Fruit fly (Drosophila melanogaster): ENCODE measurements around the gene CG8915.

CG8915 gene

dm6 chrX:17255677-17256076 lies 10.9 kb upstream of the CG8915 start:
- no peak for TF ChIP-seq Ets98B (GFP tag; IDR thresholded peaks at IDR 0.05)
- no peak for TF ChIP-seq CG17806 (tag; optimal IDR thresholded peaks at IDR 0.05)
- TF ChIP-seq CG14655 (GFP tag; optimal IDR thresholded peaks at IDR 0.05) = no peak
- TF ChIP-seq Pif1B (GFP tag; optimal IDR thresholded peaks at IDR 0.05) = no peak
- TF ChIP-seq CG32121 (GFP tag; IDR thresholded peaks at IDR 0.05) = no peak
- no peak for TF ChIP-seq gl (tag; optimal IDR thresholded peaks at IDR 0.05)
- TF ChIP-seq Pif1A (GFP tag; optimal IDR thresholded peaks at IDR 0.05) = no peak
- TF ChIP-seq CG34367 (tag; optimal IDR thresholded peaks at IDR 0.05) = no peak
- TF ChIP-seq CG8301 (tag; optimal IDR thresholded peaks at IDR 0.05) = no peak
- TF ChIP-seq CG8159 (tag; optimal IDR thresholded peaks at IDR 0.05) = no peak
- no peak for TF ChIP-seq fd96Ca (GFP tag; IDR thresholded peaks at IDR 0.05)
- no peak for TF ChIP-seq Snoo (tag; optimal IDR thresholded peaks at IDR 0.05)
- no peak for TF ChIP-seq CG13204 (GFP tag; optimal IDR thresholded peaks at IDR 0.05)
- TF ChIP-seq CG15710 (tag; optimal IDR thresholded peaks at IDR 0.05) = no peak

dm6 chrX:17254094-17254493 lies 9.3 kb upstream of the CG8915 start:
- TF ChIP-seq CG14655 (GFP tag; optimal IDR thresholded peaks at IDR 0.05) = peak; percentile 24
- TF ChIP-seq CG10348 (GFP tag; IDR thresholded peaks at IDR 0.05) = no peak

dm6 chrX:17249326-17249725 lies 4.5 kb upstream of the CG8915 start, which contains the start of gene CG8675:
Gene CG8675 (minus strand): TSS chrX:17249502.
- TF ChIP-seq CG12605 (GFP tag; IDR thresholded peaks at IDR 0.05) (no peak), CG34367 (tag; optimal IDR thresholded peaks at IDR 0.05) (no peak), EcR (GFP tag; optimal IDR thresholded peaks at IDR 0.05) (no peak), CG8301 (tag; optimal IDR thresholded peaks at IDR 0.05) (no peak), rn (GFP tag; IDR thresholded peaks at IDR 0.05) (no peak), CG15710 (tag; optimal IDR thresholded peaks at IDR 0.05) (no peak), CG9948 (tag; optimal IDR thresholded peaks at IDR 0.05) (no peak), gl (tag; optimal IDR thresholded peaks at IDR 0.05) (no peak), D1 (tag; optimal IDR thresholded peaks at IDR 0.05) (no peak), Ets98B (GFP tag; IDR thresholded peaks at IDR 0.05) (no peak), CG8159 (tag; optimal IDR thresholded peaks at IDR 0.05) (no peak), fd96Ca (GFP tag; IDR thresholded peaks at IDR 0.05) (no peak), CG14655 (GFP tag; optimal IDR thresholded peaks at IDR 0.05) (no peak), Snoo (tag; optimal IDR thresholded peaks at IDR 0.05) (no peak), CG17806 (tag; optimal IDR thresholded peaks at IDR 0.05) (no peak)

- no peak for TF ChIP-seq Pif1B (GFP tag; optimal IDR thresholded peaks at IDR 0.05)
These were observed 2.1 kb upstream of the CG8915 start, which contains the start of gene CG42854 for dm6 chrX:17246916-17247315. Gene CG42854 (minus strand): TSS chrX:17247016.

DNA sequence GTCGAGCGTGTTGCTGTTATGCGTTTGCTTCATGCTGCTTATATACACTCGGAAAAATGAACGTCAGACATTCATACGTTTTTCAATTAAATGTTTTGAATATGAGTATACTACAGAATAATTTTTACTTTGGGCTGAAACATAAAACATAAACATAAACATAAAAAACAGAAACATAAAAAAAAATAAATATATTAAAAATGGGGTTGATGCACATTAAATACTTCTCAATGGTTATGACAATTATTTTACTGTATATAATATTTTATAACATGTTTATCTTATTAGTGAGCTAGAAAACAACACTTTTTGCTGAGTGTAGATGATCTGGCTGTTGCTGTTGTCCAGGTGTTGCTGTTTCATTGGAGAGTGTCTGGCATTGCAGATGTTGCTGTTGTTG lies 7.4 kb downstream of the CG8915 start:
- peak; percentile 45 for TF ChIP-seq Pif1B (GFP tag; optimal IDR thresholded peaks at IDR 0.05)
- peak; percentile 79 for TF ChIP-seq CG9948 (tag; optimal IDR thresholded peaks at IDR 0.05)
- peak; percentile 72 for TF ChIP-seq CG17806 (tag; optimal IDR thresholded peaks at IDR 0.05)
- TF ChIP-seq CG4496 (GFP tag; IDR thresholded peaks at IDR 0.05) = peak; percentile 52
- TF ChIP-seq rn (GFP tag; IDR thresholded peaks at IDR 0.05) = 0 out of 2 replicates have a peak, but pooled peaks have one; percentile 11
- TF ChIP-seq Pif1A (GFP tag; optimal IDR thresholded peaks at IDR 0.05) = peak; percentile 51
- TF ChIP-seq CG14655 (GFP tag; optimal IDR thresholded peaks at IDR 0.05) = peak; percentile 83
- peak; percentile 76 for TF ChIP-seq CG8301 (tag; optimal IDR thresholded peaks at IDR 0.05)
- TF ChIP-seq EcR (GFP tag; optimal IDR thresholded peaks at IDR 0.05) = no peak
- TF ChIP-seq Ets98B (GFP tag; IDR thresholded peaks at IDR 0.05) = peak; percentile 30; the same call in 1 of the 2 replicates
- peak; percentile 77 for TF ChIP-seq CG8159 (tag; optimal IDR thresholded peaks at IDR 0.05)
- TF ChIP-seq gl (tag; optimal IDR thresholded peaks at IDR 0.05) = no peak
- TF ChIP-seq CG13204 (GFP tag; optimal IDR thresholded peaks at IDR 0.05) = peak; percentile 35
- TF ChIP-seq CG10348 (GFP tag; IDR thresholded peaks at IDR 0.05) = no peak
- TF ChIP-seq CG15710 (tag; optimal IDR thresholded peaks at IDR 0.05) = peak; percentile 72
- TF ChIP-seq CG32121 (GFP tag; IDR thresholded peaks at IDR 0.05) = peak; percentile 69; the same call in 1 of the 2 replicates
- no peak for TF ChIP-seq fd96Ca (GFP tag; IDR thresholded peaks at IDR 0.05)
- peak; percentile 55 for TF ChIP-seq CG34367 (tag; optimal IDR thresholded peaks at IDR 0.05)
- TF ChIP-seq D1 (tag; optimal IDR thresholded peaks at IDR 0.05) = peak; percentile 53
- no peak for TF ChIP-seq Snoo (tag; optimal IDR thresholded peaks at IDR 0.05)
- peak; percentile 36; the same call in 1 of the 2 replicates for TF ChIP-seq CG12605 (GFP tag; IDR thresholded peaks at IDR 0.05)

DNA sequence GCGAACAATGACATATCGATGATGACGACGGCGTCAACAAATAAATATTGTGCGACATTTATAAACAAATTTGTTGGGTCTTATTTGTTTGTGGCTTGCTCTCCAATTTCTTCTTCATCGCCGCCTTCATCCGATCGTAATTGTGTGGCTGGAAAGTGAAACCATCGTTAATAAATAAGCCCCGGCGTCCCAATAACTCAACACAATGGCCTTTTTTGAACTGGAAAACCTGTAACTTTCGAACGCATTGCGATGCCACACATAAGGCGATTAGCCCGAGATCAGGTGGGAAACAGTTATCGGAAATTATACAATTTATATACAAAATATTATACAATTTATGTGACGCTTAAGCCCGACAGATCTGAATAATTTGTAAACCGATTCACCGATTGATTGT lies 8.3 kb downstream of the CG8915 start:
- no peak for TF ChIP-seq Pif1A (GFP tag; optimal IDR thresholded peaks at IDR 0.05)
- no peak for TF ChIP-seq D1 (tag; optimal IDR thresholded peaks at IDR 0.05)
- no peak for TF ChIP-seq gl (tag; optimal IDR thresholded peaks at IDR 0.05)
- no peak for TF ChIP-seq EcR (GFP tag; optimal IDR thresholded peaks at IDR 0.05)
- no peak for TF ChIP-seq Snoo (tag; optimal IDR thresholded peaks at IDR 0.05)
- no peak for TF ChIP-seq CG13204 (GFP tag; optimal IDR thresholded peaks at IDR 0.05)
- TF ChIP-seq CG15710 (tag; optimal IDR thresholded peaks at IDR 0.05) = no peak
- no peak for TF ChIP-seq CG8301 (tag; optimal IDR thresholded peaks at IDR 0.05)
- no peak for TF ChIP-seq Ets98B (GFP tag; IDR thresholded peaks at IDR 0.05)
- no peak for TF ChIP-seq CG9948 (tag; optimal IDR thresholded peaks at IDR 0.05)
- TF ChIP-seq rn (GFP tag; IDR thresholded peaks at IDR 0.05) = no peak
- TF ChIP-seq CG10348 (GFP tag; IDR thresholded peaks at IDR 0.05) = no peak
- TF ChIP-seq CG8159 (tag; optimal IDR thresholded peaks at IDR 0.05) = no peak
- TF ChIP-seq fd96Ca (GFP tag; IDR thresholded peaks at IDR 0.05) = no peak
- no peak for TF ChIP-seq Pif1B (GFP tag; optimal IDR thresholded peaks at IDR 0.05)
- TF ChIP-seq CG17806 (tag; optimal IDR thresholded peaks at IDR 0.05) = no peak
- TF ChIP-seq CG14655 (GFP tag; optimal IDR thresholded peaks at IDR 0.05) = no peak
- TF ChIP-seq CG4496 (GFP tag; IDR thresholded peaks at IDR 0.05) = no peak

Data from whole organism, pupa.